Fruit fly (Drosophila melanogaster): ENCODE measurements around the gene Sr-CIV.

- TF ChIP-seq usp (GFP tag; optimal IDR thresholded peaks at IDR 0.05) (no peak), brk (GFP tag; optimal IDR thresholded peaks at IDR 0.05) (no peak), Hnf4 (GFP tag; optimal IDR thresholded peaks at IDR 0.05) (no peak), Hr78 (GFP tag; optimal IDR thresholded peaks at IDR 0.05) (no peak), lola (GFP tag; optimal IDR thresholded peaks at IDR 0.05) (no peak), woc (GFP tag; optimal IDR thresholded peaks at IDR 0.05) (peak; percentile 10), sv (GFP tag; optimal IDR thresholded peaks at IDR 0.05) (peak; percentile 2), CG9705 (GFP tag; optimal IDR thresholded peaks at IDR 0.05) (no peak)
Measured at dm6 chr2L:3477057-3477755, 46.6 kb downstream of the Sr-CIV start.

Data from whole organism, wandering third instar larva.